Worm (Caenorhabditis elegans): ENCODE measurements around the gene C50F4.9.
A peak's percentile ranks its signal among the peaks of the same experiment; 100 is the strongest.

The C50F4.9 gene

DNA sequence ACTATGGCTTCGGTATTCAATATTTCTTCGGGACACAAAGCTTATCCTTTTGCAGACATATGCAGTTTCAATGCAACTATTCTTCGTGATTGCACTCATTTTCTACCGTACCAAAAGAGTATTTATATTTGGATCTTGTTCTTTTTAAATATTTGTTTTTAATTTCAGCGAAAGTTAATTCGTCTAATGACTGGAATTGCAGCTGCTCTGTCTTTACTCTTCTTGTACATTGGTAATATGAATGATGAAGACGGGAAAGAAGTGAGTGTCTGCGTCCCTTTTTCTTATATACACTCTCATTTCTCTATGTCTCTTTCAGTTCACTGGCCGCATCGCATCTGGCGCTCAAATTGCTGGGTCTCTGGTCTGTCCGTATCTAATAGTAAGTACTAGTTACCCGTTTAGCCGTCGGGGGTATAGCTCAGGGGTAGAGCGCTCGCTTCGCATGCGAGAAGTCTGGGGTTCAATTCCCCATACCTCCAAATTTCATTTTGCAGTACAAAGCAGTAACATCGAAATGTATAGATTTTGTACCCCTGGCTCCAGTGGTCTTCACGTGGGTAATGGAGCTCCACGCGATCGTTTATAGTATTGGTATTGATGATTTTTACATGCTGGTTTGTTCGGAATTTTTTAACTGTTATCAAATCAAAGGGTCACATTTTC lies 20.7 kb downstream of the C50F4.9 start (continued):
- peak; percentile 82 for TF ChIP-seq lin-39 (tag; optimal IDR thresholded peaks at IDR 0.05)
- peak; percentile 38 for TF ChIP-seq lin-15B (tag; optimal IDR thresholded peaks at IDR 0.05)
- peak; percentile 22 for TF ChIP-seq nhr-23 (tag; optimal IDR thresholded peaks at IDR 0.05)
- no peak for TF ChIP-seq nhr-77 (tag; optimal IDR thresholded peaks at IDR 0.05)
- no peak for TF ChIP-seq egl-27 (tag; optimal IDR thresholded peaks at IDR 0.05)
- TF ChIP-seq nhr-28 (tag; optimal IDR thresholded peaks at IDR 0.05), result no peak
- TF ChIP-seq unc-39 (tag; optimal IDR thresholded peaks at IDR 0.05), result no peak
- TF ChIP-seq pha-4 (tag; optimal IDR thresholded peaks at IDR 0.05), result no peak
- no peak for TF ChIP-seq fkh-10 (GFP tag; optimal IDR thresholded peaks at IDR 0.05)
- peak; percentile 26 for TF ChIP-seq egl-5 (tag; optimal IDR thresholded peaks at IDR 0.05)
- no peak for TF ChIP-seq ZK546.5 (tag; optimal IDR thresholded peaks at IDR 0.05)
- TF ChIP-seq ceh-16 (tag; optimal IDR thresholded peaks at IDR 0.05), result no peak
- TF ChIP-seq zag-1 (tag; optimal IDR thresholded peaks at IDR 0.05), result no peak
- TF ChIP-seq hmg-11 (tag; optimal IDR thresholded peaks at IDR 0.05), result peak; percentile 90
- TF ChIP-seq pqm-1 (tag; optimal IDR thresholded peaks at IDR 0.05), result peak; percentile 17
- TF ChIP-seq fkh-2 (tag; optimal IDR thresholded peaks at IDR 0.05), result no peak
- TF ChIP-seq nfya-1 (tag; optimal IDR thresholded peaks at IDR 0.05; ENCODE audit: insufficient read depth), result peak; percentile 40
- TF ChIP-seq ztf-4 (tag; optimal IDR thresholded peaks at IDR 0.05), result no peak
- peak; percentile 95 for TF ChIP-seq snpc-4 (tag; optimal IDR thresholded peaks at IDR 0.05)
- TF ChIP-seq ama-1 (optimal IDR thresholded peaks at IDR 0.05), result peak; percentile 51
- no peak for TF ChIP-seq ceh-9 (tag; optimal IDR thresholded peaks at IDR 0.05)
- TF ChIP-seq sea-2 (GFP tag; optimal IDR thresholded peaks at IDR 0.05), result no peak
- peak; percentile 8 for TF ChIP-seq ceh-82 (tag; optimal IDR thresholded peaks at IDR 0.05)

DNA sequence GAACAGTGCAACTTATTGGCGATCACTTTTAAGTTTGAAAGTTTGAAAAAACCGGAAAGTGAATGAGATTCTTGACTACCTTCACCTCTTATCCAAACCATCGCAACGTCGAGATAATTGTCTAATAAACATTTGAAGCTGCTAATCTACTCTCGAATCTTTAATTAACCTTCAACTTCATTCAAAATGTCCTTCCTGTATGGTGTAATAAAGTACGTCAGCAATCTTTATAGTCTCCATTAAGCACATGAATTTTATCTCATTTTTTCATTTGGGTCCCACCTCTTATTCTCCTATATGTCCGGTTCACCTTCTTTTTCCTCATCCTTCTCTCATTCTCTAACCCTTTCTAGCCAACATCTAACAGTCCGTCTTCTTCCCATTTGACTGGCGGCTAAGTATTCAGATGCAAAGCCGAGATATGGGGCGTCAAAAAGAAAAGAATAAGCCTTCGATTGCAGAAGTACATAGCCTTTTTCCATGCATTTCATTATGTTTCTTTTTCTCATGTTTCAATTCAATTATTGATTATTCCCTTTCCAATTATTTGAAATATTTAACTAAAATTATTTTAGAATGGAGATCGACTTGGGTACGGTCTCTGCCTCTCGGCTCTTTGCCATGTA lies 23.1 kb downstream of the C50F4.9 start, which contains the start of gene swt-5:
swt-5 (plus strand) TSS at position 576 of the 626 bp plus-strand sequence.
- TF ChIP-seq tbx-2 (tag; optimal IDR thresholded peaks at IDR 0.05), result no peak
- no peak for TF ChIP-seq egl-5 (tag; optimal IDR thresholded peaks at IDR 0.05)
- TF ChIP-seq nhr-25 (tag; optimal IDR thresholded peaks at IDR 0.05), result peak; percentile 65
- no peak for TF ChIP-seq nfya-1 (tag; optimal IDR thresholded peaks at IDR 0.05; ENCODE audit: insufficient read depth)
- TF ChIP-seq elt-1 (tag; optimal IDR thresholded peaks at IDR 0.05), result peak; percentile 91

DNA sequence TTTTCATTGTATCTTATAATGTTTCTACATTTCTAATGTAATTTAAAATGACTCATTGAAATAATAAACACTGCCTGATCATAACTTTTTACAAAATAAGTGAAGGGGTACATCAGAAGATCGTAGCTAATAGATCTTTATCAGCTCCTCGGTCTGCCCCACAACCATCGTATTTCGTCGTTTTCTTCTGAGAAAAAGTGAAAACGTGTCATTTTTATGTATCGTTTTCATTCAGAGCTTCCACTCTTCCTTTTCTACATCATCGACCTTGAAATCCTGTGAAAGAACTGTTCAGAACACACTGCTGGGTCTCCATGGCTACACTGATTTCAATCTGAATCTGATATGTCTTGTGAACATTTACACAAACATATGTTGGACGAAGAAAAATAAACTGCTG lies 24.7 kb downstream of the C50F4.9 start:
- no peak for TF ChIP-seq sea-2 (GFP tag; optimal IDR thresholded peaks at IDR 0.05)
- peak; percentile 62 for TF ChIP-seq elt-1 (tag; optimal IDR thresholded peaks at IDR 0.05)
- no peak for TF ChIP-seq ceh-16 (tag; optimal IDR thresholded peaks at IDR 0.05)
- TF ChIP-seq nhr-25 (tag; optimal IDR thresholded peaks at IDR 0.05), result peak; percentile 59
- no peak for TF ChIP-seq fos-1 (tag; optimal IDR thresholded peaks at IDR 0.05)

DNA sequence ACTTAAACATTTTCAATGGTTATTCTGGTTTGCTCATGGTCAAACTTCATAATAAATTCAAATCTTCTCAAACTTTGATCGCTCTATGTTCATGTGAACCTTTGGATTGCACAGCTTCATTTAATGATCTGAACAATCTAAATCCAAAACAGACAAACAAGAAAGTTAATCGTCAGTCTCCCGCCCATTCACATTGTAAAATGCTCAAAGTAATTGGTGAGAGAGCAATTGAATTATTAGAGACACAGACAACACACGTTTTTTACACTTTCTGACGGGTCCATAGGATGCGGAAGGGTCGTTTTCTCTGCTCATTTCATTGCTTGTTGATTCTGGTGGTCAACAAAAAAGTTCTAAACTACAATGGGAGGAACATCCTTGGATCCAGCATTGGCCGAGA lies 27.3 kb downstream of the C50F4.9 start, which contains the start of gene gsnl-1:
gsnl-1 (plus strand) TSS at position 301 of the 400 bp plus-strand sequence.
- TF ChIP-seq ztf-4 (tag; optimal IDR thresholded peaks at IDR 0.05) (no peak), egl-5 (tag; optimal IDR thresholded peaks at IDR 0.05) (peak; percentile 13)

ce11 chrV:9492460-9492859 lies 31.5 kb downstream of the C50F4.9 start:
- peak; percentile 75 for TF ChIP-seq pqm-1 (tag; optimal IDR thresholded peaks at IDR 0.05)
- no peak for TF ChIP-seq nhr-237 (tag; optimal IDR thresholded peaks at IDR 0.05)
- peak; percentile 69 for TF ChIP-seq elt-2 (tag; optimal IDR thresholded peaks at IDR 0.05)
- no peak for TF ChIP-seq pha-4 (tag; optimal IDR thresholded peaks at IDR 0.05)
- no peak for TF ChIP-seq ceh-16 (tag; optimal IDR thresholded peaks at IDR 0.05)

- no peak for TF ChIP-seq ceh-28 (tag; optimal IDR thresholded peaks at IDR 0.05)
- peak; percentile 44 for TF ChIP-seq jun-1 (tag; optimal IDR thresholded peaks at IDR 0.05)
- TF ChIP-seq pha-4 (tag; optimal IDR thresholded peaks at IDR 0.05), result peak; percentile 67
- no peak for TF ChIP-seq elt-3 (tag; optimal IDR thresholded peaks at IDR 0.05)
- no peak for TF ChIP-seq snpc-4 (tag; optimal IDR thresholded peaks at IDR 0.05)
- peak; percentile 70 for TF ChIP-seq pqm-1 (tag; optimal IDR thresholded peaks at IDR 0.05)
- no peak for TF ChIP-seq nhr-76 (tag; optimal IDR thresholded peaks at IDR 0.05)
- peak; percentile 87 for TF ChIP-seq elt-2 (tag; optimal IDR thresholded peaks at IDR 0.05)
Measured at ce11 chrV:9491440-9492160, 32.4 kb downstream of the C50F4.9 start, which contains the start of gene K06A4.7. Gene K06A4.7, minus strand, starts transcription at chrV:9491490.

Data from whole organism, L3 larva.